Worm (Caenorhabditis elegans) whole organism, L2 larva: ENCODE results near the gene eor-1.

ENCODE experiments used
- F13H6.1 ChIP-seq: sonication (generic microtip); optimal IDR thresholded peaks from 2 replicates; lab custom pipeline; 2016; ENCODE audit warnings: missing genetic modification characterization, missing compliant biosample characterization
- Y55F3AM.14 ChIP-seq: fragments of 200-800 bp; sonication (Bioruptor generic); optimal IDR thresholded peaks from 2 replicates; lab custom pipeline; 2018; ENCODE audit warnings: mild to moderate bottlenecking, missing genetic modification characterization, missing compliant biosample characterization
- ZK546.5 ChIP-seq: sonication (generic microtip); optimal IDR thresholded peaks from 2 replicates; lab custom pipeline; 2017; ENCODE audit warnings: missing biosample characterization, missing genetic modification characterization
- ama-1 ChIP-seq: fragments of 150-350 bp; optimal IDR thresholded peaks from 2 replicates; lab custom pipeline; 2018; ENCODE audit warnings: inconsistent platforms
- blmp-1 ChIP-seq: sonication (generic microtip); optimal IDR thresholded peaks from 2 replicates; lab custom pipeline; 2017; ENCODE audit warnings: missing genetic modification characterization, mild to moderate bottlenecking, missing compliant biosample characterization, antibody characterized with exemption, moderate library complexity; ENCODE audit not compliant: insufficient read depth
- egl-27 ChIP-seq: sonication (generic microtip); optimal IDR thresholded peaks from 3 replicates; lab custom pipeline; 2017; ENCODE audit warnings: missing biosample characterization, missing genetic modification reagents, missing genetic modification characterization
- elt-1 ChIP-seq: fragments of 150-350 bp; optimal IDR thresholded peaks from 2 replicates; lab custom pipeline; 2014; ENCODE audit warnings: missing biosample characterization, missing genetic modification characterization
- elt-3 ChIP-seq: sonication (generic microtip); optimal IDR thresholded peaks from 2 replicates; lab custom pipeline; 2017; ENCODE audit warnings: missing biosample characterization, missing genetic modification characterization
- fos-1 ChIP-seq: fragments of 150-350 bp; optimal IDR thresholded peaks from 2 replicates; lab custom pipeline; 2014; ENCODE audit warnings: missing biosample characterization, missing genetic modification characterization
- nhr-10 ChIP-seq: sonication (generic microtip); optimal IDR thresholded peaks from 2 replicates; lab custom pipeline; 2017; ENCODE audit warnings: missing biosample characterization, missing genetic modification characterization
- nhr-12 ChIP-seq: fragments of 150-350 bp; optimal IDR thresholded peaks from 2 replicates; lab custom pipeline; 2014; ENCODE audit warnings: missing biosample characterization, missing genetic modification characterization
- nhr-129 ChIP-seq: fragments of 150-350 bp; optimal IDR thresholded peaks from 2 replicates; lab custom pipeline; 2014; ENCODE audit warnings: missing biosample characterization, missing genetic modification characterization
- nhr-21 ChIP-seq: fragments of 150-350 bp; optimal IDR thresholded peaks from 2 replicates; lab custom pipeline; 2014; ENCODE audit warnings: missing biosample characterization, missing genetic modification characterization
- nhr-6 ChIP-seq: fragments of 150-350 bp; optimal IDR thresholded peaks from 2 replicates; lab custom pipeline; 2014; ENCODE audit warnings: missing biosample characterization, missing genetic modification characterization
- peb-1 ChIP-seq: fragments of 150-350 bp; optimal IDR thresholded peaks from 2 replicates; lab custom pipeline; 2014; ENCODE audit warnings: missing biosample characterization, missing genetic modification characterization
- snpc-4 ChIP-seq: fragments of 150-350 bp; optimal IDR thresholded peaks from 2 replicates; lab custom pipeline; 2014; ENCODE audit warnings: missing biosample characterization, missing genetic modification characterization
- unc-55 ChIP-seq: fragments of 150-350 bp; sonication (generic microtip); optimal IDR thresholded peaks from 3 replicates; lab custom pipeline; 2014; ENCODE audit warnings: missing biosample characterization, missing genetic modification reagents, missing genetic modification characterization
- ztf-11 ChIP-seq: sonication (generic microtip); optimal IDR thresholded peaks from 2 replicates; lab custom pipeline; 2017; ENCODE audit warnings: missing biosample characterization, missing genetic modification characterization

eor-1 gene

DNA sequence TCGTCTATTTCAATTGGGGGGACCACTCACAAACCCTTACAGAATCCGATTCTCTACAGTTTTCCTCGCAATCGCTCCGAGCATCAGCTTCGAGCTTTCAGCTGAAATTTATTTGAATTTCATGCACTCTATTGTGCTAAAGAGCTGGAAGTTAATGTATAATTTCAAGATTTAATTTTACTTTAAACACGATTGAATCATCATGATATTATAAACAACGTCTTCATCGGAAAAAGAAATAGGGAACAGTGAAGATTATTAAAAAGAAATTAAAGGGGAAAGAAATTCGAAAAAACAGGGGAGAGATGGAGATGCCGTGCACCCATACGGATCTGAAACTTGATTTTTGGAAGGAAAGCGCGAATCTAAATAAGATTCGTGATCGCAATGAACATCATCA lies 54.8 kb downstream of the eor-1 start, which contains the start of gene hoe-1:
Gene hoe-1 (minus strand): TSS at position 101 of the 400 bp plus-strand sequence.
- TF ChIP-seq fos-1 (tag; lab: Kevin White, UChicago): no peak
- no peak for TF ChIP-seq peb-1 (tag; lab: Kevin White, UChicago)
- TF ChIP-seq blmp-1 (tag; lab: Kevin White, UChicago): no peak
- no peak for TF ChIP-seq nhr-21 (tag; lab: Kevin White, UChicago)
- TF ChIP-seq ama-1: no peak
- TF ChIP-seq elt-1: no peak
- TF ChIP-seq nhr-129: no peak
- TF ChIP-seq ZK546.5 (tag; lab: Kevin White, UChicago): no peak
- no peak for TF ChIP-seq egl-27 (tag; lab: Kevin White, UChicago)
- TF ChIP-seq ztf-11: no peak
- TF ChIP-seq nhr-6 (tag; lab: Kevin White, UChicago): no peak
- TF ChIP-seq snpc-4 (tag; lab: Kevin White, UChicago): no peak
- TF ChIP-seq elt-3 (tag; lab: Kevin White, UChicago): no peak
- no peak for TF ChIP-seq nhr-10 (tag; lab: Kevin White, UChicago)
- TF ChIP-seq nhr-12 (tag; lab: Kevin White, UChicago): no peak
- TF ChIP-seq F13H6.1: no peak
- no peak for TF ChIP-seq unc-55 (GFP tag; lab: Kevin White, UChicago)
- no peak for TF ChIP-seq Y55F3AM.14
